Fruit fly (Drosophila melanogaster) whole organism, wandering third instar larva: ENCODE data around the gene Pex7.
A peak's percentile ranks its signal among the peaks of the same experiment; 100 is the strongest.

ENCODE experiments used
- Abd-B ChIP-seq: fragments of >200 bp; optimal IDR thresholded peaks from 2 replicates; lab custom pipeline; 2017; ENCODE audit warnings: missing biosample characterization, missing genetic modification characterization
- CG32264 ChIP-seq: fragments of 200-800 bp; sonication (Bioruptor generic); optimal IDR thresholded peaks from 2 replicates; lab custom pipeline; 2016; ENCODE audit warnings: missing biosample characterization, missing genetic modification characterization
- CG9705 ChIP-seq: fragments of 200-800 bp; sonication (Bioruptor generic); optimal IDR thresholded peaks from 2 replicates; lab custom pipeline; 2018; ENCODE audit warnings: missing biosample characterization, mild to moderate bottlenecking, missing genetic modification characterization
- CrebA ChIP-seq: fragments of 200-800 bp; sonication (Bioruptor generic); optimal IDR thresholded peaks from 2 replicates; lab custom pipeline; 2016; ENCODE audit warnings: missing biosample characterization, mild to moderate bottlenecking, missing genetic modification characterization, borderline replicate concordance
- Dfd ChIP-seq: fragments of >200 bp; optimal IDR thresholded peaks from 2 replicates; lab custom pipeline; 2017; ENCODE audit warnings: missing biosample characterization, missing genetic modification characterization
- Dif ChIP-seq: fragments of 200-275, 200-300 bp; sonication (Bioruptor generic); optimal IDR thresholded peaks from 2 replicates; lab custom pipeline; 2018; ENCODE audit warnings: missing biosample characterization, missing genetic modification characterization; ENCODE audit not compliant: partially characterized antibody
- GATAd ChIP-seq: sonication (Bioruptor generic); optimal IDR thresholded peaks from 2 replicates; lab custom pipeline; 2016; ENCODE audit warnings: missing biosample characterization, missing genetic modification characterization
- HLH106 ChIP-seq: fragments of 200-800 bp; optimal IDR thresholded peaks from 3 replicates; lab custom pipeline; 2019; ENCODE audit warnings: missing biosample characterization, mild to moderate bottlenecking, missing genetic modification characterization, moderate library complexity
- Hnf4 ChIP-seq: fragments of 200-800 bp; sonication (Bioruptor generic); optimal IDR thresholded peaks from 2 replicates; lab custom pipeline; 2016; ENCODE audit warnings: missing biosample characterization, mild to moderate bottlenecking, missing genetic modification characterization
- Hr78 ChIP-seq: fragments of >200 bp; optimal IDR thresholded peaks from 2 replicates; lab custom pipeline; 2017; ENCODE audit warnings: missing biosample characterization, missing genetic modification characterization
- Hr83 ChIP-seq: fragments of 200-300 bp; sonication (Bioruptor generic); optimal IDR thresholded peaks from 2 replicates; lab custom pipeline; 2016; ENCODE audit warnings: missing biosample characterization, mild to moderate bottlenecking, missing genetic modification characterization, moderate library complexity; ENCODE audit not compliant: poor library complexity, severe bottlenecking
- Jra ChIP-seq: sonication (Bioruptor generic); optimal IDR thresholded peaks from 2 replicates; lab custom pipeline; 2016; ENCODE audit warnings: missing biosample characterization, missing genetic modification characterization
- Mio ChIP-seq: sonication (Bioruptor generic); optimal IDR thresholded peaks from 2 replicates; lab custom pipeline; 2016; ENCODE audit warnings: missing biosample characterization, missing genetic modification characterization
- Myc ChIP-seq: fragments of >200 bp; optimal IDR thresholded peaks from 2 replicates; lab custom pipeline; 2017
- N ChIP-seq: fragments of >200 bp; optimal IDR thresholded peaks from 2 replicates; lab custom pipeline; 2018; ENCODE audit warnings: missing biosample characterization, missing external identifiers, missing genetic modification characterization
- OdsH ChIP-seq: fragments of 200-800 bp; sonication (Bioruptor generic); optimal IDR thresholded peaks from 2 replicates; lab custom pipeline; 2016; ENCODE audit warnings: missing biosample characterization, mild to moderate bottlenecking, missing genetic modification characterization
- Rel ChIP-seq, 2 experiments: fragments of 200-800 bp; sonication (Bioruptor generic) in 1 of 2; optimal IDR thresholded peaks; 2 replicates in 1 of 2; 3 replicates in 1 of 2; lab custom pipeline; 2016 to 2019; ENCODE audit warnings: mild to moderate bottlenecking in 2 of 2, missing biosample characterization in 2 of 2, missing genetic modification characterization in 2 of 2, moderate library complexity in 1 of 2
- Sp1 ChIP-seq: fragments of 200-800 bp; sonication (Bioruptor generic); optimal IDR thresholded peaks from 3 replicates; lab custom pipeline; 2019; ENCODE audit warnings: missing biosample characterization, mild to moderate bottlenecking, missing genetic modification characterization, moderate library complexity
- Vsx2 ChIP-seq: fragments of 200-300, 225-300 bp; sonication (Bioruptor generic); optimal IDR thresholded peaks from 2 replicates; lab custom pipeline; 2018; ENCODE audit warnings: missing biosample characterization, missing genetic modification characterization; ENCODE audit not compliant: partially characterized antibody
- br ChIP-seq: fragments of 200-800 bp; sonication (Bioruptor generic); optimal IDR thresholded peaks from 2 replicates; lab custom pipeline; 2016; ENCODE audit warnings: missing biosample characterization, missing genetic modification characterization
- brk ChIP-seq: fragments of 200-800 bp; sonication (Bioruptor generic); optimal IDR thresholded peaks from 2 replicates; lab custom pipeline; 2016; ENCODE audit warnings: missing biosample characterization, mild to moderate bottlenecking, missing genetic modification characterization
- dl ChIP-seq, 2 experiments: fragments of 175-275, 200-275 bp in 1 of 2; fragments of 200-275 bp in 1 of 2; sonication (Bioruptor generic); optimal IDR thresholded peaks; lab custom pipeline; 2018; ENCODE audit warnings: mild to moderate bottlenecking in 2 of 2, missing biosample characterization in 2 of 2, missing genetic modification characterization in 2 of 2, moderate library complexity in 2 of 2; ENCODE audit not compliant: partially characterized antibody in 2 of 2, insufficient read depth in 1 of 2
- dmrt93B ChIP-seq: fragments of 200-800 bp; sonication (Bioruptor generic); optimal IDR thresholded peaks from 2 replicates; lab custom pipeline; 2018; ENCODE audit warnings: missing biosample characterization, mild to moderate bottlenecking, missing genetic modification characterization
- dsf ChIP-seq: sonication (Bioruptor generic); optimal IDR thresholded peaks from 2 replicates; lab custom pipeline; 2016; ENCODE audit warnings: missing biosample characterization, missing genetic modification characterization, borderline replicate concordance
- ey ChIP-seq: fragments of 200-800 bp; sonication (Bioruptor generic); optimal IDR thresholded peaks from 2 replicates; lab custom pipeline; 2016; ENCODE audit warnings: missing biosample characterization, missing genetic modification characterization
- foxo ChIP-seq, 2 experiments: fragments of 200-800 bp; sonication (Bioruptor generic); optimal IDR thresholded peaks; 2 replicates in 1 of 2; 3 replicates in 1 of 2; lab custom pipeline; 2016 to 2017; ENCODE audit warnings: missing biosample characterization in 2 of 2, missing genetic modification characterization in 2 of 2
- fru ChIP-seq: fragments of 200-800 bp; sonication (Bioruptor generic); optimal IDR thresholded peaks from 3 replicates; lab custom pipeline; 2016; ENCODE audit warnings: missing biosample characterization, mild to moderate bottlenecking, missing genetic modification characterization
- h ChIP-seq: fragments of 200-800 bp; sonication (Bioruptor generic); optimal IDR thresholded peaks from 3 replicates; lab custom pipeline; 2016; ENCODE audit warnings: missing biosample characterization, mild to moderate bottlenecking, missing genetic modification characterization
- jim ChIP-seq: fragments of 175-275, 200-325 bp; sonication (Bioruptor generic); optimal IDR thresholded peaks from 2 replicates; lab custom pipeline; 2016; ENCODE audit warnings: missing biosample characterization, mild to moderate bottlenecking, missing genetic modification characterization
- lola ChIP-seq: fragments of >200 bp; optimal IDR thresholded peaks from 2 replicates; lab custom pipeline; 2017; ENCODE audit warnings: missing biosample characterization, missing genetic modification characterization
- pan ChIP-seq: fragments of >200 bp; optimal IDR thresholded peaks from 2 replicates; lab custom pipeline; 2017
- psq ChIP-seq: fragments of 200-800 bp; sonication (Bioruptor generic); optimal IDR thresholded peaks from 3 replicates; lab custom pipeline; 2017; ENCODE audit warnings: missing biosample characterization, mild to moderate bottlenecking, missing genetic modification characterization, moderate library complexity
- rgr ChIP-seq: fragments of 200-800 bp; sonication (Bioruptor generic); optimal IDR thresholded peaks from 3 replicates; lab custom pipeline; 2016; ENCODE audit warnings: missing biosample characterization, mild to moderate bottlenecking, missing genetic modification characterization
- sage ChIP-seq: fragments of 200-800 bp; sonication (Bioruptor generic); optimal IDR thresholded peaks from 2 replicates; lab custom pipeline; 2016; ENCODE audit warnings: missing biosample characterization, mild to moderate bottlenecking, missing genetic modification characterization
- sv ChIP-seq: fragments of 200-800 bp; sonication (Bioruptor generic); optimal IDR thresholded peaks from 3 replicates; lab custom pipeline; 2016; ENCODE audit warnings: missing biosample characterization, missing genetic modification characterization
- tai ChIP-seq: sonication (Bioruptor generic); optimal IDR thresholded peaks from 2 replicates; lab custom pipeline; 2016; ENCODE audit warnings: missing biosample characterization, missing genetic modification characterization
- usp ChIP-seq: fragments of >200 bp; optimal IDR thresholded peaks from 2 replicates; lab custom pipeline; 2017; ENCODE audit warnings: missing biosample characterization, missing genetic modification characterization
- woc ChIP-seq: sonication (Bioruptor generic); optimal IDR thresholded peaks from 2 replicates; lab custom pipeline; 2016; ENCODE audit warnings: missing biosample characterization, mild to moderate bottlenecking, missing genetic modification characterization

The Pex7 gene

DNA sequence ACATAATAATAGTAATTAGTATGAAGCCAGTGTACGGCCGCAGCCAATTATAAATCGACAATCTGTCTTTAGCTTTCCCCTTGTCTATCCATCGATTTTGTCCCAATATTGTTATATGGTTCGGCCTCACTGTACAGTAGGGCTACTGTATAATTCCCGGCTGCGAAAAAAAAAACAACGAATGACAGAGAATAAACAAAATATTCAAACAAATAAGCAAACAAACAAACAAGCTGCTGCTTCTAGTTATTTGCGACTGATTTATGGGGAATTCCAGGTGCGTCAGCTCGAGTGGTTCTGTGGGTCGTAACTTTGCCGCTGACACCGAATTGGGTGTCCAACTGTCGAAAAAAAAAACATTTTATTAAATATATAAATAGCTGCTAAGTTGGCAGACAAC, 42.7 kb downstream of the Pex7 start:
- TF ChIP-seq woc (GFP tag; lab: Kevin White, UChicago) (no peak), Vsx2 (GFP tag; lab: Kevin White, UChicago) (no peak), Rel (GFP tag; optimal IDR thresholded peaks at IDR 0.05; lab: Kevin White, UChicago) (no peak), Rel (tag; optimal IDR thresholded peaks at IDR 0.05; lab: Kevin White, UChicago) (peak; percentile 11), dmrt93B (GFP tag; lab: Kevin White, UChicago) (no peak), GATAd (GFP tag; lab: Kevin White, UChicago) (no peak), CG9705 (GFP tag; lab: Kevin White, UChicago) (no peak), Abd-B (GFP tag; lab: Kevin White, UChicago) (no peak), foxo (GFP tag; optimal IDR thresholded peaks at IDR 0.05; lab: Kevin White, UChicago) (no peak), CrebA (GFP tag; lab: Kevin White, UChicago) (no peak), sv (no peak), fru (GFP tag; lab: Kevin White, UChicago) (peak; percentile 2), Hr83 (GFP tag; lab: Kevin White, UChicago) (peak; percentile 13)

DNA sequence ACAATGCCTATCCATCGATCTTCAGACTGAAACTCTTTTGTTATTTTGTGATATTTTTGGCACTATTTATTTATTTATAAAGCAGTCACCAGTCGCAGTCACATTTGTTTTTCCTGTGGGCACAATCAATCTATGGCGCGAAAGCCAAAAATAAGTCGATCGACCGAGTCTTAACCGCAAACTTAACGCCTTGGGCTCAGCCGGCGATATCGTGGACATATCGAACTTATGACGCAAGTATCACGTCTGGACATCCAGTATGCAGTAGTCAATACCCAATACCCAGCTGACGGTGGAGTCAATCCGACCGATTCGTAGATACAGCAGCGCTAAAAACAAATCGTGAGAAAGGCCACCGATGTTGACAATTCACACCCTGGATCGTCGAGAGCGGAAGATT, 43.7 kb downstream of the Pex7 start:
- TF ChIP-seq Dif (GFP tag; lab: Kevin White, UChicago) (no peak), Hnf4 (GFP tag; lab: Kevin White, UChicago) (no peak), foxo (GFP tag; optimal IDR thresholded peaks at IDR 0.05; lab: Kevin White, UChicago) (no peak), N (no peak), jim (GFP tag; lab: Kevin White, UChicago) (no peak), OdsH (GFP tag; lab: Kevin White, UChicago) (no peak), fru (GFP tag; lab: Kevin White, UChicago) (no peak), Hr78 (GFP tag; lab: Kevin White, UChicago) (no peak), sv (no peak), woc (GFP tag; lab: Kevin White, UChicago) (no peak), h (GFP tag; lab: Kevin White, UChicago) (no peak), Abd-B (GFP tag; lab: Kevin White, UChicago) (no peak), CG9705 (GFP tag; lab: Kevin White, UChicago) (no peak), Mio (GFP tag; lab: Kevin White, UChicago) (no peak), psq (GFP tag; lab: Kevin White, UChicago) (no peak)
- TF ChIP-seq, all 38 proteins: peak for 0

DNA sequence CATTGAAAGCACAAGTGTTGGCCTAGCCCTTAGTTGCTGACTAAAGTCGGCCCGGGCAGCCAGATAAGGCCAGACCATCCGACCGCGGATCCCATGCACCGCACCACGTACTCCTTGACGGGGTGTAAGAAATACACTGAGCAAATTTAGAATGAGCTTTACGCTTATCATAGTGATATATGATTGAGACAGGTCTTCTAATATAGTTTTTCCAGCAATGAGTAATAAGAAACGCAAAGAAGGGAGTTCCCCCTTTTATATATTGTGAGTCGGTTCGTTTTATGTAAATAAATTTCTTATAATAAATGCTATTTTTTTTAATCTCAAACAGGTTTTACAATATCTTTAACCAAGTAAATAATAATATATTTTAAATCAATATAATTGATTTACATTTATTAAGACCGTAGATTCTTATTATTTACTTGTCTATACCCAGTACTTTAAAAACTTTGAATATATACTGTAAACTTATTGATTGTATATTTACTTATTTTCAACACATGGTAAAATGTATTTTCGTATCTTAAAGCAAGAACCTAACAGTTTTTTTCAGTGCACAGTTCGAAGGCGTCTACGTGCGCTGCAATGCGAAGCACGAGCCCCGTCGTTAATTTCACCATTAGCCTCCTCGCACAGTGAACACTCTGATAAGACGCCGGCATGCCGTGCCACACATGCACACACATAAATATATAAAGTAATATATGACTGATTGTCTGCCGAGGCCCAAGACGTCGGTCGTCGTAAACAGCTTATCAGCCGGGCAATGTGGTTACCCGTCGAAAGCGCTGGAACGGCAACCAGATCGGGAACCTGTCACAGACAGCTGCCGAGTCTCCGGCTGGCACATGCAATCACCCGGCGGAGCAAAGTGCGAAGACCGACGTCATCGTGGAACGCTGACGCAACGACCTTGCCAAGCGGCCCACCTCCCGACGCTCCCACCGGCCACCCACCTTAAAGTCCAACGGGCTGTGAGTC, 45.2 kb downstream of the Pex7 start:
- TF ChIP-seq ey (GFP tag; lab: Kevin White, UChicago) (peak; percentile 27), brk (GFP tag; lab: Kevin White, UChicago) (peak; percentile 34), lola (GFP tag; lab: Kevin White, UChicago) (no peak), h (GFP tag; lab: Kevin White, UChicago) (peak; percentile 86), OdsH (GFP tag; lab: Kevin White, UChicago) (peak; percentile 45), dsf (GFP tag; lab: Kevin White, UChicago) (no peak), woc (GFP tag; lab: Kevin White, UChicago) (peak; percentile 31), sv (no peak), fru (GFP tag; lab: Kevin White, UChicago) (peak; percentile 31), Mio (GFP tag; lab: Kevin White, UChicago) (no peak), Hr78 (GFP tag; lab: Kevin White, UChicago) (no peak), Sp1 (GFP tag; lab: Kevin White, UChicago) (peak; percentile 64), rgr (peak; percentile 42), pan (no peak), Jra (GFP tag; lab: Kevin White, UChicago) (no peak), jim (GFP tag; lab: Kevin White, UChicago) (no peak), Vsx2 (GFP tag; lab: Kevin White, UChicago) (no peak), usp (GFP tag; lab: Kevin White, UChicago) (no peak), dmrt93B (GFP tag; lab: Kevin White, UChicago) (peak; percentile 55), foxo (GFP tag; optimal IDR thresholded peaks at IDR 0.05; lab: Kevin White, UChicago) (peak in 1 of 2 experiments; percentile 75), sage (GFP tag; lab: Kevin White, UChicago) (peak; percentile 37), CrebA (GFP tag; lab: Kevin White, UChicago) (peak; percentile 86), psq (GFP tag; lab: Kevin White, UChicago) (peak; percentile 77), CG32264 (no peak), Abd-B (GFP tag; lab: Kevin White, UChicago) (no peak), dl (GFP tag; optimal IDR thresholded peaks at IDR 0.05; lab: Kevin White, UChicago; ENCODE audit: insufficient read depth in 1 of 2, partially characterized antibody in 2 of 2) (peak in 1 of 2 experiments; percentile 37), br (GFP tag; lab: Kevin White, UChicago) (peak; percentile 10), Dif (GFP tag; lab: Kevin White, UChicago) (no peak), N (no peak), tai (GFP tag; lab: Kevin White, UChicago) (peak; percentile 22), CG9705 (GFP tag; lab: Kevin White, UChicago) (no peak), Hnf4 (GFP tag; lab: Kevin White, UChicago) (peak; percentile 81), Dfd (GFP tag; lab: Kevin White, UChicago) (no peak), Rel (GFP tag; optimal IDR thresholded peaks at IDR 0.05; lab: Kevin White, UChicago) (peak; percentile 65), Rel (tag; optimal IDR thresholded peaks at IDR 0.05; lab: Kevin White, UChicago) (peak; percentile 97), GATAd (GFP tag; lab: Kevin White, UChicago) (no peak), Myc (lab: Kevin White, UChicago) (no peak), Hr83 (GFP tag; lab: Kevin White, UChicago) (peak; percentile 64), HLH106 (peak; percentile 65)
